Fruit fly (Drosophila melanogaster) Kc167 (cell line): Measurements from ENCODE around the gene CG18249.

ENCODE experiments used
- Myc ChIP-seq: fragments of >200 bp; optimal IDR thresholded peaks from 2 replicates; lab custom pipeline; 2017; ENCODE audit warnings: missing external identifiers
- Sin3A ChIP-seq: fragments of >200 bp; optimal IDR thresholded peaks from 2 replicates; lab custom pipeline; 2018; ENCODE audit warnings: missing external identifiers
- h ChIP-seq: fragments of >200 bp; optimal IDR thresholded peaks from 3 replicates; lab custom pipeline; 2018; ENCODE audit warnings: missing external identifiers
- insv ChIP-seq: fragments of >200 bp; optimal IDR thresholded peaks from 3 replicates; lab custom pipeline; 2018; ENCODE audit warnings: missing external identifiers
- psq ChIP-seq: fragments of >200 bp; optimal IDR thresholded peaks from 2 replicates; lab custom pipeline; 2017; ENCODE audit warnings: missing external identifiers
- ttk ChIP-seq: sonication (Bioruptor generic); optimal IDR thresholded peaks from 2 replicates; lab custom pipeline; 2017; ENCODE audit warnings: missing external identifiers

DNA sequence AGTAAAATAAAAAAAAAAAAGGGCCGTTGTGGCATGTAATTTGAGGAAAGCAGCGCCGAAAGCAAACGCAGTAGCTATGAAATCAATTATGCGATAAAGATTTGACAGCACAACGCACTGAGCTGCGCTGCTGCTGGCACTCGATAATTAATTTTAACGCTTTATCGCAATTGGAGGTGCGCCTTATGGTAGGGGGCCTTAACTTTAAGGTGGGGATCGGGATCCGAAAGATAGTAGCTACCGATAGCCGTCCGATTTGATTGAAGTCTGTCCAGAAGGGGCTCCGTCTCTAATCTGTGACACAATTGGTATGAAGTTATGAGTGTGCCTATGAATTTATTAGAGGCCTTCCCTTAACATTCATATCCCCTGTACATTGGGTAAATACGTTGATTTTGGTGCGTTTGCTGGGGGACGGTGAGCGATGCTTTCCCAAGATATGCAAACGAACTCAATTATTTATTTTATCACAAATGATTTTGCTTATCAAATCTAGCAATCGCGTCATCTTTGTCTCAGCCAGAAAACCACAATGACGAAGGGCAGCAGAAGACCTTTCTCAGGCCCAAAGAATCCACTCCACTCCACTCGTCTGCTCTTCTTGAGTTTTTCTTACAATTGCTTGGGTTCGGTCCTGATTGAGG is 11.4 kb upstream of the CG18249 start:
- no peak for TF ChIP-seq h (lab: Kevin White, UChicago)
- TF ChIP-seq ttk (lab: Kevin White, UChicago), result no peak
- no peak for TF ChIP-seq psq (lab: Kevin White, UChicago)
- no peak for TF ChIP-seq Sin3A (lab: Kevin White, UChicago)
- no peak for TF ChIP-seq Myc (lab: Kevin White, UChicago)
- no peak for TF ChIP-seq insv
